Worm (Caenorhabditis elegans): Measurements from ENCODE around the gene C25A8.2.
A peak's percentile ranks its signal among the peaks of the same experiment; 100 is the strongest.

The C25A8.2 gene

DNA sequence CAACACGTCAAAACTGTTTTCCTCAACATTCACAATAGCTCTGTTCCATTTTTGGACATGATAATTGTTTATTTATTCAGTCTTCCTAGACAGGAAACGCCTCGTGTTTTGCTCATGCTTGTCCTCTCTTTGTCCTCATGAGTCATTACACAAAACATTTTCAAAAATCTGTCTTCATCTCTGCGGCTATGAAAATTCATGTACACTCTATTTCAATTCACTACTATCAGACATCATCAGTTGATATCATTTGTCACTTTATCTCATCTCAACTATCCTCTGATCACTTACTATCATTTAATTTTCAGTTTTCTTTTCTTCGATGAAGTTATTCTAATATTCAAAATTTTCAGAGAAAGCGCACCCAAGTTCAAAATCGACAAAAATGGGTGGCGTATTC lies 14.2 kb downstream of the C25A8.2 start, which contains the start of gene adah-1 (continued):
- TF ChIP-seq ets-5 (GFP tag; IDR thresholded peaks at IDR 0.05) = no peak

- TF ChIP-seq ama-1 (optimal IDR thresholded peaks at IDR 0.05) (no peak), C04F5.9 (tag; optimal IDR thresholded peaks at IDR 0.05) (no peak), lin-13 (GFP tag; optimal IDR thresholded peaks at IDR 0.05) (no peak), snu-23 (GFP tag; optimal IDR thresholded peaks at IDR 0.05) (no peak), ceh-90 (tag; optimal IDR thresholded peaks at IDR 0.05) (no peak), nhr-71 (tag; optimal IDR thresholded peaks at IDR 0.05) (no peak), mdl-1 (tag; optimal IDR thresholded peaks at IDR 0.05) (no peak), xbp-1 (tag; optimal IDR thresholded peaks at IDR 0.05) (no peak), egl-13 (tag; optimal IDR thresholded peaks at IDR 0.05) (no peak), nhr-237 (tag; optimal IDR thresholded peaks at IDR 0.05) (no peak), C34B4.2 (tag; optimal IDR thresholded peaks at IDR 0.05) (no peak)
Measured at ce11 chrIV:7024829-7025228, 15.2 kb downstream of the C25A8.2 start.

DNA sequence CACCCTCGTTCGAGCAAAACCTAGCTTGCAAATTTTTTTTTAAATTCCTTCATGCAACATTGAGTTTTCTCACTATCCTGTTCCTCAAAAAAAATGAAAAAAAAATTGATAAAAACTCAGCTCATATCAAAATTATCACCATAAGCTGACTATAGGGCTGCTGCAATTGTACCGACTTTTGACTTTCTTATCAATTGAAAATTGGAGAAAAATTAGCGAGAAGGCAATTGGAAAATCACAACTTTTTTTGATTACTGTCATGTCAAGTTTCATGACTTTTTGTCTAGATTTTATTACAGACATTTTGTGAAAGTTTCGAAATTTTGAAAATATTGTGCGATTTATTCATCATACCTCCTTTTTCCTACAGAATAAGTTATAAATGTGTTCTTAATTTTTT lies 16.2 kb downstream of the C25A8.2 start:
- TF ChIP-seq lin-35 (GFP tag; optimal IDR thresholded peaks at IDR 0.05) = peak in 1 of 2 experiments; percentile 37
- TF ChIP-seq efl-1 (optimal IDR thresholded peaks at IDR 0.05) = no peak
- peak in 1 of 2 experiments; percentile 71 for TF ChIP-seq efl-1 (GFP tag; optimal IDR thresholded peaks at IDR 0.05 in 1 of 2)
- TF ChIP-seq nhr-90 (tag; optimal IDR thresholded peaks at IDR 0.05; ENCODE audit: poor library complexity) = no peak
- TF ChIP-seq jun-1 (tag; optimal IDR thresholded peaks at IDR 0.05) = no peak
- no peak for TF ChIP-seq ztf-11 (tag; optimal IDR thresholded peaks at IDR 0.05)
- no peak for TF ChIP-seq sox-4 (tag; optimal IDR thresholded peaks at IDR 0.05)
- no peak for TF ChIP-seq fkh-10 (GFP tag; optimal IDR thresholded peaks at IDR 0.05)
- no peak for TF ChIP-seq ceh-82 (tag; optimal IDR thresholded peaks at IDR 0.05)
- TF ChIP-seq egl-13 (tag; optimal IDR thresholded peaks at IDR 0.05) = no peak
- no peak for TF ChIP-seq C04F5.9 (tag; optimal IDR thresholded peaks at IDR 0.05)
- no peak for TF ChIP-seq pag-3 (tag; optimal IDR thresholded peaks at IDR 0.05; ENCODE audit: borderline replicate concordance, insufficient read depth)
- peak; percentile 77 for TF ChIP-seq elt-2 (tag; optimal IDR thresholded peaks at IDR 0.05)
- TF ChIP-seq ces-1 (GFP tag; optimal IDR thresholded peaks at IDR 0.05) = no peak
- TF ChIP-seq nhr-12 (tag; optimal IDR thresholded peaks at IDR 0.05) = no peak

DNA sequence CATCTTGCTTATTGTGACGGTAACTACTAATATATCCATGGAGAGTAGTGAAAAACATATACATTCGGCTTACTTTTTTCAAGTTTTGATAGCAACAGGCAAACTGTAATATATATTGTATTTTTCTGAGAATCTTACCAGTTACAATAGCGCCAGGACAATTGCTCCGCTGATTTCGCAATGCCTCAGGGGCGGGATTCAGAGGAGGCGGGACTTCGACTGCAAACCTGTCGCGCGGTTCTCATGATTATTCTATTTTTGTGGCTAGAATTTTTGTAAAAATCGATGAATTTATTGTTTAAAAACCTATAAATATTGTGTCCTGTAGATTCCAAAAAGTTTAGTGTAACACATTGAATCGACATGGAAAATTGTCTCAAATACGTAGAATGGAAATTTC lies 21.4 kb downstream of the C25A8.2 start:
- peak in 1 of 2 experiments; percentile 22 for TF ChIP-seq efl-1 (optimal IDR thresholded peaks at IDR 0.05)
- peak in 1 of 2 experiments; percentile 79 for TF ChIP-seq efl-1 (GFP tag; optimal IDR thresholded peaks at IDR 0.05 in 1 of 2)
- TF ChIP-seq zip-4 (GFP tag; optimal IDR thresholded peaks at IDR 0.05) = no peak

- TF ChIP-seq zag-1 (tag; optimal IDR thresholded peaks at IDR 0.05) (no peak), alr-1 (tag; optimal IDR thresholded peaks at IDR 0.05; ENCODE audit: borderline replicate concordance) (no peak), nhr-76 (tag; optimal IDR thresholded peaks at IDR 0.05) (no peak), mef-2 (tag; optimal IDR thresholded peaks at IDR 0.05) (no peak), nhr-28 (tag; optimal IDR thresholded peaks at IDR 0.05) (no peak), mdl-1 (tag; optimal IDR thresholded peaks at IDR 0.05) (no peak), mab-9 (GFP tag; IDR thresholded peaks at IDR 0.05) (no peak), ets-5 (GFP tag; IDR thresholded peaks at IDR 0.05) (no peak)
Measured at ce11 chrIV:7032459-7032858, 22.8 kb downstream of the C25A8.2 start, which contains the start of gene C06G3.8. Gene C06G3.8 (minus strand): TSS chrIV:7032559.

DNA sequence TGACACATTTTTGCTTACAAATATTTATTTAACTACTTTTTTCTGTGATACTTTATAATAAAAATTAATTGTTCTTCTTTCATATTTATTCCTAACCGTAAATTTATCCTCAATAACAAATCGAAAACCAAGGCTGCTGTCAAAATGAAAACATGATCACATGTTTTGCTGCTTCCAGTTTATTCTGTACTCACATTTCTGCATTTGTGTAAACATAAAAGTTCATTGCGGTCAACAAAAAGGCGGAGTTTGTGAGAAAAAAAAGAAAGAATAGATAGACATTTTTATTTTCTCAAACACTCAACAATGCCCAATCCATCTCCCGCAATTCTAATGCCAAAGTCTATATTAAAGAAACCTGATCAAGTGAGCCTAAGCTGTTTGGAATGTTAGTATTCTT lies 26.2 kb downstream of the C25A8.2 start, which contains the start of gene C06G3.3:
Gene C06G3.3 (plus strand): TSS at position 301 of the 400 bp plus-strand sequence.
- peak; percentile 6 for TF ChIP-seq blmp-1 (tag; optimal IDR thresholded peaks at IDR 0.05)
- no peak for TF ChIP-seq nhr-19 (GFP tag; conservative IDR thresholded peaks at IDR 0.05)
